Fruit fly (Drosophila melanogaster): ENCODE measurements around the gene nub.

DNA sequence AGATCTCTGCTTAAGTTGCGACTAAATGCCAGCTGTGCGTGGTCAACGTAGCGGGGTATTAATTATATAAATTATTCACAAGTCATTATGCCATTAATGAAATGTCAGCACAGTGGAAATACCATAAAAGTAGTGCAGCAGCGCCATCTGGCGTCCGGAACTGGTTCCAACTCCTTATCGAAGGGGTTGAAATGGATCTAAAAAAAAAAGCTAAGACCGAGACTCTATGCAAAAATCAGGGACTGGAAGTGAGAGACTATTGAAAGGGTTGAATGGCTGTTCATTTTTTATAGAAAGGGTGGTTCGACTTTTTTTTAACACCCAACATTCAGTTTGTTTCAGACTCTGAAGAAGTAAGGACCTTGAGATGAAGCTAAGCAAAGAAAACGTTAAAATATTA is 8.3 kb upstream of the nub start:
- TF ChIP-seq Ets98B (GFP tag; IDR thresholded peaks at IDR 0.05): no peak
- TF ChIP-seq CG14655 (GFP tag; optimal IDR thresholded peaks at IDR 0.05): no peak
- no peak for TF ChIP-seq CG10348 (GFP tag; IDR thresholded peaks at IDR 0.05)
- no peak for TF ChIP-seq CG15710 (tag; optimal IDR thresholded peaks at IDR 0.05)
- TF ChIP-seq CG8159 (tag; optimal IDR thresholded peaks at IDR 0.05): no peak
- TF ChIP-seq EcR (GFP tag; optimal IDR thresholded peaks at IDR 0.05): no peak
- TF ChIP-seq D1 (tag; optimal IDR thresholded peaks at IDR 0.05): no peak
